Worm (Caenorhabditis elegans): Measurements from ENCODE around the gene srh-148.

ce11 chrV:15817746-15818145 lies 40.4 kb downstream of the srh-148 start, which contains the start of gene abf-3:
- no peak for TF ChIP-seq lin-13 (tag; optimal IDR thresholded peaks at IDR 0.05)
- TF ChIP-seq drap-1 (GFP tag; optimal IDR thresholded peaks at IDR 0.05) = no peak
- no peak for TF ChIP-seq unc-62 (GFP tag; optimal IDR thresholded peaks at IDR 0.05)
- TF ChIP-seq ces-1 (GFP tag; optimal IDR thresholded peaks at IDR 0.05) = no peak
- no peak for TF ChIP-seq lsy-2 (tag; optimal IDR thresholded peaks at IDR 0.05)
- no peak for TF ChIP-seq ztf-11 (tag; optimal IDR thresholded peaks at IDR 0.05)

All from whole organism, mixed stage, embryonic.